Fruit fly (Drosophila melanogaster) whole organism, prepupa: ENCODE data around the gene AstC.

Experiments
- CG10631 ChIP-seq: fragments of 200-800 bp; sonication (Bioruptor generic); optimal IDR thresholded peaks from 2 replicates; lab custom pipeline; 2016; ENCODE audit warnings: missing biosample characterization, missing genetic modification characterization
- CG11762 ChIP-seq: fragments of 200-800 bp; sonication (Bioruptor generic); optimal IDR thresholded peaks from 3 replicates; lab custom pipeline; 2016; ENCODE audit warnings: missing biosample characterization, missing genetic modification characterization; ENCODE audit not compliant: insufficient read depth
- CG11902 ChIP-seq: fragments of 200-800 bp; sonication (Bioruptor generic); optimal IDR thresholded peaks from 3 replicates; lab custom pipeline; 2016; ENCODE audit warnings: missing biosample characterization, missing genetic modification characterization
- CG15336 ChIP-seq: fragments of 200-800 bp; sonication (Bioruptor generic); IDR thresholded peaks from 2 replicates; pipeline ENCODE4 v1.3.6; 2022; ENCODE audit warnings: missing biosample characterization, missing genetic modification characterization
- CG16779 ChIP-seq: fragments of 200-800 bp; sonication (Bioruptor generic); optimal IDR thresholded peaks from 3 replicates; lab custom pipeline; 2017; ENCODE audit warnings: missing biosample characterization, mild to moderate bottlenecking, missing genetic modification characterization
- CG3032 ChIP-seq: fragments of 200-800 bp; optimal IDR thresholded peaks from 2 replicates; lab custom pipeline; 2019; ENCODE audit warnings: missing biosample characterization, mild to moderate bottlenecking, missing genetic modification characterization, moderate library complexity
- CG31627 ChIP-seq: fragments of 200-800 bp; sonication (Bioruptor generic); optimal IDR thresholded peaks from 3 replicates; lab custom pipeline; 2016; ENCODE audit warnings: missing biosample characterization, missing genetic modification characterization
- CG32006 ChIP-seq: fragments of 200-800 bp; sonication (Bioruptor generic); optimal IDR thresholded peaks from 3 replicates; lab custom pipeline; 2017; ENCODE audit warnings: missing biosample characterization, mild to moderate bottlenecking, missing genetic modification characterization
- CG4318 ChIP-seq: fragments of 200-800 bp; sonication (Bioruptor generic); optimal IDR thresholded peaks from 3 replicates; lab custom pipeline; 2017; ENCODE audit warnings: missing biosample characterization, mild to moderate bottlenecking, missing genetic modification characterization
- CG6163 ChIP-seq: fragments of 200-800 bp; sonication (Bioruptor generic); IDR thresholded peaks from 3 replicates; pipeline ENCODE4 v1.3.6; 2022; ENCODE audit warnings: missing biosample characterization, missing genetic modification characterization
- CG6276 ChIP-seq: fragments of 200-800 bp; sonication (Bioruptor generic); optimal IDR thresholded peaks from 2 replicates; lab custom pipeline; 2017; ENCODE audit warnings: missing biosample characterization, mild to moderate bottlenecking, missing genetic modification characterization
- CG6854 ChIP-seq: fragments of 200-800 bp; sonication (Bioruptor generic); optimal IDR thresholded peaks from 2 replicates; lab custom pipeline; 2017; ENCODE audit warnings: missing biosample characterization, mild to moderate bottlenecking, missing genetic modification characterization
- CG7368 ChIP-seq: fragments of 200-800 bp; sonication (Bioruptor generic); optimal IDR thresholded peaks from 3 replicates; lab custom pipeline; 2016; ENCODE audit warnings: missing biosample characterization, missing genetic modification characterization
- CG8119 ChIP-seq: fragments of 200-800 bp; sonication (Bioruptor generic); IDR thresholded peaks from 3 replicates; pipeline ENCODE4 v1.3.6; 2022; ENCODE audit warnings: missing biosample characterization, missing genetic modification characterization
- CG8632 ChIP-seq: fragments of 200-800 bp; sonication (Bioruptor generic); optimal IDR thresholded peaks from 3 replicates; lab custom pipeline; 2016; ENCODE audit warnings: missing biosample characterization, missing genetic modification characterization
- CG9139 ChIP-seq: fragments of 200-800 bp; sonication (Bioruptor generic); optimal IDR thresholded peaks from 3 replicates; lab custom pipeline; 2017; ENCODE audit warnings: missing biosample characterization, mild to moderate bottlenecking, missing genetic modification characterization
- Eip75B ChIP-seq: fragments of 200-800 bp; sonication (Bioruptor generic); optimal IDR thresholded peaks from 3 replicates; lab custom pipeline; 2016; ENCODE audit warnings: missing biosample characterization, missing genetic modification characterization
- Eip78C ChIP-seq: fragments of 200-800 bp; sonication (Bioruptor generic); peaks from one replicate; lab custom pipeline; 2016; ENCODE audit warnings: missing biosample characterization, missing genetic modification characterization
- Eip93F ChIP-seq: fragments of 200-800 bp; sonication (Bioruptor generic); optimal IDR thresholded peaks from 2 replicates; lab custom pipeline; 2016; ENCODE audit warnings: missing biosample characterization, mild to moderate bottlenecking, missing genetic modification characterization
- Ets96B ChIP-seq: fragments of 200-800 bp; optimal IDR thresholded peaks from 2 replicates; lab custom pipeline; 2019; ENCODE audit warnings: missing biosample characterization, mild to moderate bottlenecking, missing genetic modification characterization, moderate library complexity
- Gug ChIP-seq: fragments of 200-800 bp; sonication (Bioruptor generic); IDR thresholded peaks from 2 replicates; pipeline ENCODE4 v1.3.6; 2022; ENCODE audit warnings: missing biosample characterization, missing genetic modification characterization
- Hr38 ChIP-seq: sonication (Bioruptor generic); optimal IDR thresholded peaks from 2 replicates; lab custom pipeline; 2016; ENCODE audit warnings: missing biosample characterization, missing genetic modification characterization
- Hr39 ChIP-seq: fragments of 200-800 bp; sonication (Bioruptor generic); optimal IDR thresholded peaks from 2 replicates; lab custom pipeline; 2016; ENCODE audit warnings: missing biosample characterization, missing genetic modification characterization
- Hr4 ChIP-seq: fragments of 200-800 bp; sonication (Bioruptor generic); optimal IDR thresholded peaks from 3 replicates; lab custom pipeline; 2016; ENCODE audit warnings: missing biosample characterization, missing genetic modification characterization
- Lpt ChIP-seq: fragments of 200-800 bp; sonication (Bioruptor generic); optimal IDR thresholded peaks from 3 replicates; lab custom pipeline; 2016; ENCODE audit warnings: missing biosample characterization, missing genetic modification characterization
- OdsH ChIP-seq: fragments of 200-800 bp; sonication (Bioruptor generic); optimal IDR thresholded peaks from 3 replicates; lab custom pipeline; 2016; ENCODE audit warnings: missing biosample characterization, missing genetic modification characterization
- Sox102F ChIP-seq: fragments of 200-800 bp; sonication (Bioruptor generic); optimal IDR thresholded peaks from 2 replicates; lab custom pipeline; 2016; ENCODE audit warnings: missing biosample characterization, mild to moderate bottlenecking, missing genetic modification characterization
- Sox14 ChIP-seq: fragments of 200-800 bp; sonication (Bioruptor generic); optimal IDR thresholded peaks from 3 replicates; lab custom pipeline; 2016; ENCODE audit warnings: missing biosample characterization, missing genetic modification characterization
- achi ChIP-seq: fragments of 200-800 bp; sonication (Bioruptor generic); optimal IDR thresholded peaks from 3 replicates; lab custom pipeline; 2016; ENCODE audit warnings: missing biosample characterization, missing genetic modification characterization
- dsx ChIP-seq: fragments of 200-800 bp; optimal IDR thresholded peaks from 3 replicates; lab custom pipeline; 2019; ENCODE audit warnings: missing biosample characterization, mild to moderate bottlenecking, missing genetic modification characterization, moderate library complexity; ENCODE audit not compliant: poor library complexity, severe bottlenecking
- fkh ChIP-seq: fragments of 200-800 bp; sonication (Bioruptor generic); optimal IDR thresholded peaks from 3 replicates; lab custom pipeline; 2017; ENCODE audit warnings: missing biosample characterization, mild to moderate bottlenecking, missing genetic modification characterization, moderate library complexity
- pdm3 ChIP-seq: fragments of 200-800 bp; sonication (Bioruptor generic); optimal IDR thresholded peaks from 3 replicates; lab custom pipeline; 2016; ENCODE audit warnings: missing biosample characterization, missing genetic modification characterization
- salr ChIP-seq, 2 experiments: fragments of 200-800 bp; sonication (Bioruptor generic); optimal IDR thresholded peaks; 3 replicates each; lab custom pipeline; 2016 to 2018; ENCODE audit warnings: missing biosample characterization in 2 of 2, missing genetic modification characterization in 2 of 2, mild to moderate bottlenecking in 1 of 2
- spab ChIP-seq: fragments of 200-800 bp; sonication (Bioruptor generic); optimal IDR thresholded peaks from 2 replicates; lab custom pipeline; 2017; ENCODE audit warnings: missing biosample characterization, mild to moderate bottlenecking, missing genetic modification characterization, missing genetic modification reagents
- ss ChIP-seq, 2 experiments: fragments of 200-800 bp; sonication (Bioruptor generic); optimal IDR thresholded peaks; 2 replicates in 1 of 2; 3 replicates in 1 of 2; lab custom pipeline; 2017 to 2018; ENCODE audit warnings: mild to moderate bottlenecking in 2 of 2, missing biosample characterization in 2 of 2, missing genetic modification characterization in 2 of 2, moderate library complexity in 1 of 2
- svp ChIP-seq: fragments of 200-800 bp; sonication (Bioruptor generic); peaks from one replicate; lab custom pipeline; 2016; ENCODE audit warnings: missing biosample characterization, missing genetic modification characterization
- topi ChIP-seq: fragments of 200-800 bp; sonication (Bioruptor generic); optimal IDR thresholded peaks from 3 replicates; lab custom pipeline; 2016; ENCODE audit warnings: missing biosample characterization, missing genetic modification characterization
- vri ChIP-seq: fragments of 200-800 bp; sonication (Bioruptor generic); optimal IDR thresholded peaks from 3 replicates; lab custom pipeline; 2016; ENCODE audit warnings: missing biosample characterization, mild to moderate bottlenecking, missing genetic modification characterization

AstC gene

DNA sequence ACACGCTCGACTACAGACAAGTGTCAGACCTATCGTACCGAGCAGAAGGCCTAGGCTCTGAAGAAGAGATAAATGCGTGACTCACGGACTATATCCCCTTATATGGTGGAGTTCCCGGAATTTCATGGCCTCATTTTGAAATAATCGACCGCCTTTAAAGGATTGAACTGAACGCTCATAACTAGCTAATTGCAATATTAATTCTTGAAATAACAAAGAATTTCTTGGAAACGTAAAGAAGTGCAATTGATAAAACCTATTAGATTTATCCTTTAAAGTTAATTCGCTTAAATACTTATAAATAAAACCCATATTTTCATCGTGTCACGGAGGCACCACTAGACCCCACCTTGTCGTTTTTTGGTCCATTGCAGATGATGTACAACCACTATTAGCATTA, 40.1 kb downstream of the AstC start:
- TF ChIP-seq topi = no peak
- TF ChIP-seq salr (GFP tag; optimal IDR thresholded peaks at IDR 0.05; lab: Kevin White, UChicago) = peak in 1 of 2 experiments; percentile 45
- TF ChIP-seq dsx (GFP tag; lab: Kevin White, UChicago) = no peak
- TF ChIP-seq CG11762 (GFP tag; lab: Kevin White, UChicago) = no peak
- TF ChIP-seq CG6163 (GFP tag; lab: Robert Waterston, UW) = no peak
- peak; percentile 65 for TF ChIP-seq CG32006 (GFP tag; lab: Kevin White, UChicago)
- TF ChIP-seq Hr4 = peak; percentile 27
- TF ChIP-seq CG3032 (tag; lab: Kevin White, UChicago) = no peak
- peak; percentile 51 for TF ChIP-seq Eip78C (GFP tag; lab: Kevin White, UChicago)
- peak; percentile 52 for TF ChIP-seq CG15336
- peak; percentile 33 for TF ChIP-seq CG4318 (GFP tag; lab: Kevin White, UChicago)
- TF ChIP-seq CG9139 = no peak
- TF ChIP-seq CG8119 (GFP tag; lab: Robert Waterston, UW) = 0 out of 3 replicates have a peak, but pooled peaks have one; percentile 48

DNA sequence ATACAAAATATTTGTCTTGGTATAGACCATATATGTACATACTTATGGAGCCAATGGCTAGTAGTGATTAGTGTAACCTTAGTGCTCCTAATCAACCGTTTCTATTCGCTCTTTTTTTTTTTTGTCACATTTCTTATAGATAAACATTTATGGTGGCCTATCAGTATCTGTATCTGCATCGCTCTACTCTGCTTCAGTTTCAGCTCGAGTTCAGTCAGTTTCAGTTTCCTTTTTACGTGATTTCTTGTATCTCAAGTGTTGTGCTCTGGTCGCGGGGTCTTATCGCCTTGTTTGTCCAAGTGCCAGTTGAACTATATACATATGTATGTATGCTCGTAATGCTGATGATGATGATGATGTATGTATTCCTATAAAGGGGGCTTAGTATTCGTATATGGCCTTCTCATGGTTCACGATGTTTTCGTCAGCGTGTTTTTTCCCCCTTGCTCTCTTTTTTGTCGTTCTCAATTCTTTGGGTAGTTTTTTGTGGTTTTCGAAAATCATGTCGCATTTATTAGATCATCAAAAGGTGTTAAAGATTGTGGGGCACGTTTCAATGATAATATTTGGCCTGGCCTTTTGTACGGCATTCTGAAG, 41.6 kb downstream of the AstC start:
- peak; percentile 3 for TF ChIP-seq Eip78C (GFP tag; lab: Kevin White, UChicago)
- peak; percentile 64 for TF ChIP-seq fkh
- no peak for TF ChIP-seq pdm3 (GFP tag; lab: Kevin White, UChicago)

DNA sequence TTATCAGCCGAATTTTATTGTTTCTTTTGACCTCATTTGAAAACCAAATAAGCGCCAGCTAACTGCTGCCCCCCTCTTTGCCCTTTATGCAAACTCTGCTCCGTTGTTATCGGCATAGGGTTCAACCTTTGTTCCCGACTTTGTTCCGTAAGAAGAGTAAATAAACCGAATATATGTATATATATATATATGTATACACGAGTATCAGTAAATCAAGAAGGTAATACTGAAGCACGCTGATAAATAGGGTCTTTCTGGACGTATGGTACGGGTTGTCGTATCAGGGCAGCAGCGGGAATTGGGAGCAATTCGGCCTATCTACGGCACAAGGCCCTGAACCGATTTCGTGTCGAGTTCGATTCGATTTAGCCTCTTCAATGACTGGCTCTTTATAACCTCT, 42.3 kb downstream of the AstC start:
- TF ChIP-seq Eip93F (GFP tag; lab: Kevin White, UChicago) (peak; percentile 74), Hr38 (no peak), CG11762 (GFP tag; lab: Kevin White, UChicago) (no peak), topi (no peak), CG15336 (no peak), vri (GFP tag; lab: Kevin White, UChicago) (peak; percentile 35), Sox14 (no peak), spab (no peak), Sox102F (GFP tag; lab: Kevin White, UChicago) (no peak), Hr39 (GFP tag; lab: Kevin White, UChicago) (no peak), fkh (peak; percentile 58), CG6854 (GFP tag; lab: Kevin White, UChicago) (peak; percentile 7), CG9139 (no peak), Ets96B (tag; lab: Kevin White, UChicago) (no peak), CG6276 (GFP tag; lab: Kevin White, UChicago) (no peak), Gug (no peak), CG16779 (tag; lab: Kevin White, UChicago) (no peak), CG8632 (GFP tag; lab: Kevin White, UChicago) (no peak), svp (GFP tag; lab: Kevin White, UChicago) (peak; percentile 98), Lpt (no peak), CG4318 (GFP tag; lab: Kevin White, UChicago) (no peak), CG7368 (GFP tag; lab: Kevin White, UChicago) (no peak), OdsH (GFP tag; lab: Kevin White, UChicago) (no peak), achi (GFP tag; lab: Kevin White, UChicago) (no peak), CG31627 (GFP tag; lab: Kevin White, UChicago) (no peak), salr (GFP tag; optimal IDR thresholded peaks at IDR 0.05; lab: Kevin White, UChicago) (no peak), Eip75B (GFP tag; lab: Kevin White, UChicago) (no peak), CG11902 (GFP tag; lab: Kevin White, UChicago) (no peak), dsx (GFP tag; lab: Kevin White, UChicago) (no peak), ss (GFP tag; optimal IDR thresholded peaks at IDR 0.05; lab: Kevin White, UChicago) (no peak), CG3032 (tag; lab: Kevin White, UChicago) (no peak), Eip78C (GFP tag; lab: Kevin White, UChicago) (peak; percentile 23), CG10631 (GFP tag; lab: Kevin White, UChicago) (no peak)
- TF ChIP-seq, all 60 proteins: peak for 6
